Fruit fly (Drosophila melanogaster) whole organism: ENCODE data around the gene Exn.

Experiments used
- CG8478 ChIP-seq: fragments of >200 bp; optimal IDR thresholded peaks from 2 replicates; lab custom pipeline; 2018; ENCODE audit warnings: inconsistent platforms
- EcR ChIP-seq, 2 experiments: fragments of >200 bp; optimal IDR thresholded peaks; 2 replicates each; lab custom pipeline; 2017; ENCODE audit warnings: missing biosample characterization in 2 of 2, missing genetic modification characterization in 2 of 2, missing genetic modification reagents in 2 of 2
- usp ChIP-seq: fragments of >200 bp; optimal IDR thresholded peaks from 2 replicates; lab custom pipeline; 2017; ENCODE audit warnings: missing biosample characterization, missing genetic modification characterization, mixed read lengths

- no peak for TF ChIP-seq EcR (GFP tag; optimal IDR thresholded peaks at IDR 0.05; lab: Kevin White, UChicago)
- no peak for TF ChIP-seq CG8478 (lab: Kevin White, UChicago)
- TF ChIP-seq usp (GFP tag; lab: Kevin White, UChicago), result no peak
Observed at dm6 chr3L:16971611-16972359, 2.0 kb downstream of the Exn start.
